Fruit fly (Drosophila melanogaster): ENCODE results near the gene neo.

neo gene

DNA sequence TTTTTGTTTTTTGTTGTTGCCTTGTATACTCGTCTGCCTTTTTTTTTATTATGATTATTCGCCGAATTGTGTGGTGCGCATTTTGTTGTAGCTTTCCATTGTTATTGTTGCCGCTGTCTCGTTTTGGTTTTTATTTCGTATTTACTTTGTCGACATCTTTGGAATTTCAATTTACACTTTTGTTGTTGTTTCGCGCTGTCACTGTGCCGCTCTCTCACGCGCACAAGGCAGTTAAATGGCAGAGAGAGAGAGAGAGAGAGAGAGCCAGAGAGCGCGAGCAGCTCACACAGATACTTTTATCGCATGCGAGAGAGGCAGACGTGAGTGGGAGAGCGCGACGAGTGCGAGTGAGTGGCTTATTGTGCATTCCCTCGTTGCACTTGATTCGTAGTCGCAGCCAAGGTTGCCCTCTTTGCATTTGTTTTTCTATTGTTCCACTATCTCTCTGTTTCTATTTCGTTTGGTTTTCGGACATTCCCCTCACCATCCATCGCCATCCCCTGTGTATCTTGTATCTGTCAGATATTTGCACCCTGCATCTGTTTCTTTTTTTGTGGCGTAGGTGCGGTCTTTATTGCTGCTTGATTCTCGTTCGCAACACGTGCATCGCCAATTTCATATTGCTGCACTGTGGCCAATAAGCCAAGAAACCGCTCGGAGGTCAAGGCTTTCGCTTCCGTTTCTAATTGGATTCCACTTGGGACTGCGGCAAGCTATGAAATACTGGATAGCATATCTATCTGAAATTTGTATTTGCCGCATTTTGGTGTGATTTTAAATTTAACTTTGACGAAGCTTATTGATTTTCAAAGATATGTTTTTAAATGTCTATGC lies 44.4 kb upstream of the neo start (continued):
- TF ChIP-seq mirr (GFP tag; optimal IDR thresholded peaks at IDR 0.05) = peak; percentile 47
- no peak for TF ChIP-seq CG10209 (GFP tag; optimal IDR thresholded peaks at IDR 0.05)
- no peak for TF ChIP-seq Taf1 (GFP tag; IDR thresholded peaks at IDR 0.05)
- TF ChIP-seq ftz-f1 (GFP tag; optimal IDR thresholded peaks at IDR 0.05) = no peak
- TF ChIP-seq sim (GFP tag; IDR thresholded peaks at IDR 0.05) = no peak
- peak; percentile 13; the same call in 1 of the 3 replicates for TF ChIP-seq Dbx (GFP tag; IDR thresholded peaks at IDR 0.05)
- peak; percentile 28; the same call in 1 of the 3 replicates for TF ChIP-seq Doc3 (GFP tag; IDR thresholded peaks at IDR 0.05; ENCODE audit: partially characterized antibody)
- no peak for TF ChIP-seq CG6813 (GFP tag; optimal IDR thresholded peaks at IDR 0.05)
- TF ChIP-seq ac (GFP tag; optimal IDR thresholded peaks at IDR 0.05) = no peak
- no peak for TF ChIP-seq maf-S (GFP tag; optimal IDR thresholded peaks at IDR 0.05)
- TF ChIP-seq Camta (GFP tag; optimal IDR thresholded peaks at IDR 0.05) = no peak
- no peak for TF ChIP-seq CG1529 (GFP tag; optimal IDR thresholded peaks at IDR 0.05)
- TF ChIP-seq CG9932 (GFP tag; IDR thresholded peaks at IDR 0.05) = no peak
- TF ChIP-seq fd64A (GFP tag; optimal IDR thresholded peaks at IDR 0.05) = peak; percentile 25
- TF ChIP-seq mld (GFP tag; IDR thresholded peaks at IDR 0.05; ENCODE audit: partially characterized antibody) = peak; percentile 30; the same call in 1 of the 3 replicates
- TF ChIP-seq CG9797 (GFP tag; optimal IDR thresholded peaks at IDR 0.05) = no peak
- TF ChIP-seq psq (GFP tag; optimal IDR thresholded peaks at IDR 0.05) = peak; percentile 66
- TF ChIP-seq org-1 (GFP tag; optimal IDR thresholded peaks at IDR 0.05) = no peak
- peak; percentile 20 for TF ChIP-seq CG8359 (GFP tag; optimal IDR thresholded peaks at IDR 0.05; ENCODE audit: borderline replicate concordance)
- no peak for TF ChIP-seq dmrt11E (tag; optimal IDR thresholded peaks at IDR 0.05)
- 0 out of 2 replicates have a peak, but pooled peaks have one; percentile 21 for TF ChIP-seq CG11696 (GFP tag; IDR thresholded peaks at IDR 0.05)
- TF ChIP-seq CG1832 (GFP tag; optimal IDR thresholded peaks at IDR 0.05) = peak; percentile 19
- peak; percentile 100 for TF ChIP-seq Trl (optimal IDR thresholded peaks at IDR 0.05)
- TF ChIP-seq Trl (GFP tag; optimal IDR thresholded peaks at IDR 0.05) = peak; percentile 65
- peak; percentile 16 for TF ChIP-seq CG15696 (tag; optimal IDR thresholded peaks at IDR 0.05)
- TF ChIP-seq E2f1 (GFP tag; IDR thresholded peaks at IDR 0.05) = no peak
- no peak for TF ChIP-seq phol (tag; optimal IDR thresholded peaks at IDR 0.05)
- TF ChIP-seq Antp (GFP tag; optimal IDR thresholded peaks at IDR 0.05) = no peak
- no peak for TF ChIP-seq Bteb2 (GFP tag; optimal IDR thresholded peaks at IDR 0.05)
- no peak for TF ChIP-seq CG6272 (GFP tag; IDR thresholded peaks at IDR 0.05)
- peak in 1 of 3 experiments; percentile 15 for TF ChIP-seq Stat92E (GFP tag; optimal IDR thresholded peaks at IDR 0.05)
- TF ChIP-seq unc-4 (GFP tag; IDR thresholded peaks at IDR 0.05; ENCODE audit: partially characterized antibody) = peak; percentile 56
- peak; percentile 23 for TF ChIP-seq nom (GFP tag; optimal IDR thresholded peaks at IDR 0.05)
- TF ChIP-seq Dip2 (GFP tag; IDR thresholded peaks at IDR 0.05) = no peak
- 0 out of 2 replicates have a peak, but pooled peaks have one; percentile 17 for TF ChIP-seq E2f2 (GFP tag; IDR thresholded peaks at IDR 0.05)
- no peak for TF ChIP-seq jigr1 (GFP tag; IDR thresholded peaks at IDR 0.05)
- TF ChIP-seq CG14667 (GFP tag; IDR thresholded peaks at IDR 0.05) = no peak
- TF ChIP-seq CG4820 (GFP tag; optimal IDR thresholded peaks at IDR 0.05) = no peak
- TF ChIP-seq CG17385 (GFP tag; optimal IDR thresholded peaks at IDR 0.05) = peak; percentile 45
- TF ChIP-seq kah (GFP tag; optimal IDR thresholded peaks at IDR 0.05) = peak; percentile 20
- no peak for TF ChIP-seq wdn (GFP tag; IDR thresholded peaks at IDR 0.05)
- no peak for TF ChIP-seq Deaf1 (tag; optimal IDR thresholded peaks at IDR 0.05)
- peak; percentile 3; the same call in 1 of the 2 replicates for TF ChIP-seq NFAT (GFP tag; IDR thresholded peaks at IDR 0.05)
- peak; percentile 38 for TF ChIP-seq cad (GFP tag; optimal IDR thresholded peaks at IDR 0.05)
- peak; percentile 83; the same call in 2 of the 3 replicates for TF ChIP-seq zen2 (GFP tag; IDR thresholded peaks at IDR 0.05; ENCODE audit: partially characterized antibody)
- no peak for TF ChIP-seq zfh1 (GFP tag; IDR thresholded peaks at IDR 0.05)
- TF ChIP-seq Dref (GFP tag; IDR thresholded peaks at IDR 0.05) = no peak
- TF ChIP-seq CG12942 (GFP tag; optimal IDR thresholded peaks at IDR 0.05) = no peak
- peak; percentile 98 for TF ChIP-seq sd (tag; optimal IDR thresholded peaks at IDR 0.05)

Data from whole organism, embryonic.